Worm (Caenorhabditis elegans) whole organism, L2 larva: ENCODE measurements around the gene R04B5.11.

Experiments used
- C34F6.9 ChIP-seq: fragments of 150-350 bp; optimal IDR thresholded peaks from 2 replicates; lab custom pipeline; 2014; ENCODE audit warnings: missing biosample characterization, missing genetic modification characterization
- F13H6.1 ChIP-seq: sonication (generic microtip); optimal IDR thresholded peaks from 2 replicates; lab custom pipeline; 2016; ENCODE audit warnings: missing genetic modification characterization, missing compliant biosample characterization
- Y55F3AM.14 ChIP-seq: fragments of 200-800 bp; sonication (Bioruptor generic); optimal IDR thresholded peaks from 2 replicates; lab custom pipeline; 2018; ENCODE audit warnings: mild to moderate bottlenecking, missing genetic modification characterization, missing compliant biosample characterization
- ZK546.5 ChIP-seq: sonication (generic microtip); optimal IDR thresholded peaks from 2 replicates; lab custom pipeline; 2017; ENCODE audit warnings: missing biosample characterization, missing genetic modification characterization
- alr-1 ChIP-seq: fragments of 150-350 bp; optimal IDR thresholded peaks from 2 replicates; lab custom pipeline; 2014; ENCODE audit warnings: missing biosample characterization, missing genetic modification characterization
- ama-1 ChIP-seq: fragments of 150-350 bp; optimal IDR thresholded peaks from 2 replicates; lab custom pipeline; 2018; ENCODE audit warnings: inconsistent platforms
- blmp-1 ChIP-seq: sonication (generic microtip); optimal IDR thresholded peaks from 2 replicates; lab custom pipeline; 2017; ENCODE audit warnings: missing genetic modification characterization, mild to moderate bottlenecking, missing compliant biosample characterization, antibody characterized with exemption, moderate library complexity; ENCODE audit not compliant: insufficient read depth
- ceh-16 ChIP-seq: fragments of 150-350 bp; optimal IDR thresholded peaks from 2 replicates; lab custom pipeline; 2014; ENCODE audit warnings: missing biosample characterization, missing genetic modification characterization
- ceh-82 ChIP-seq: fragments of 150-350 bp; optimal IDR thresholded peaks from 2 replicates; lab custom pipeline; 2014; ENCODE audit warnings: missing biosample characterization, missing genetic modification characterization
- crh-2 ChIP-seq: sonication (generic microtip); optimal IDR thresholded peaks from 2 replicates; lab custom pipeline; 2017; ENCODE audit warnings: missing biosample characterization, missing genetic modification characterization
- dmd-4 ChIP-seq: sonication (generic microtip); optimal IDR thresholded peaks from 2 replicates; lab custom pipeline; 2017; ENCODE audit warnings: missing biosample characterization, missing genetic modification characterization
- egl-27 ChIP-seq: sonication (generic microtip); optimal IDR thresholded peaks from 3 replicates; lab custom pipeline; 2017; ENCODE audit warnings: missing biosample characterization, missing genetic modification reagents, missing genetic modification characterization
- elt-3 ChIP-seq: sonication (generic microtip); optimal IDR thresholded peaks from 2 replicates; lab custom pipeline; 2017; ENCODE audit warnings: missing biosample characterization, missing genetic modification characterization
- fos-1 ChIP-seq: fragments of 150-350 bp; optimal IDR thresholded peaks from 2 replicates; lab custom pipeline; 2014; ENCODE audit warnings: missing biosample characterization, missing genetic modification characterization
- gmeb-1 ChIP-seq: fragments of 150-350 bp; optimal IDR thresholded peaks from 2 replicates; lab custom pipeline; 2014; ENCODE audit warnings: missing biosample characterization, missing genetic modification characterization
- lin-11 ChIP-seq: fragments of 150-350 bp; sonication (generic microtip); optimal IDR thresholded peaks from 2 replicates; lab custom pipeline; 2014; ENCODE audit warnings: missing biosample characterization, missing genetic modification characterization, inconsistent platforms, mixed read lengths
- lin-13 ChIP-seq: fragments of 150-350 bp; optimal IDR thresholded peaks from 2 replicates; lab custom pipeline; 2014; ENCODE audit warnings: missing biosample characterization, missing genetic modification reagents, missing genetic modification characterization
- lin-39 ChIP-seq: fragments of 150-350 bp; optimal IDR thresholded peaks from 2 replicates; lab custom pipeline; 2014; ENCODE audit warnings: missing biosample characterization, missing genetic modification reagents, missing genetic modification characterization
- lsy-2 ChIP-seq, 2 experiments: fragments of 150-350 bp in 1 of 2; sonication (generic microtip) in 1 of 2; optimal IDR thresholded peaks; 2 replicates each; lab custom pipeline; 2014 to 2017; ENCODE audit warnings: missing biosample characterization in 2 of 2, missing genetic modification characterization in 2 of 2
- mab-5 ChIP-seq: fragments of 150-350 bp; optimal IDR thresholded peaks from 2 replicates; lab custom pipeline; 2014; ENCODE audit warnings: missing biosample characterization, missing genetic modification characterization
- mbf-1 ChIP-seq: sonication (generic microtip); optimal IDR thresholded peaks from 2 replicates; lab custom pipeline; 2017; ENCODE audit warnings: missing biosample characterization, missing genetic modification characterization
- mdl-1 ChIP-seq, 2 experiments: fragments of 150-350 bp in 1 of 2; sonication (generic microtip) in 1 of 2; optimal IDR thresholded peaks; 2 replicates each; lab custom pipeline; 2017; ENCODE audit warnings: missing biosample characterization in 2 of 2, missing genetic modification characterization in 2 of 2
- nhr-10 ChIP-seq: sonication (generic microtip); optimal IDR thresholded peaks from 2 replicates; lab custom pipeline; 2017; ENCODE audit warnings: missing biosample characterization, missing genetic modification characterization
- nhr-11 ChIP-seq: fragments of 150-350 bp; optimal IDR thresholded peaks from 2 replicates; lab custom pipeline; 2014; ENCODE audit warnings: missing biosample characterization, missing genetic modification characterization
- nhr-12 ChIP-seq: fragments of 150-350 bp; optimal IDR thresholded peaks from 2 replicates; lab custom pipeline; 2014; ENCODE audit warnings: missing biosample characterization, missing genetic modification characterization
- nhr-129 ChIP-seq: fragments of 150-350 bp; optimal IDR thresholded peaks from 2 replicates; lab custom pipeline; 2014; ENCODE audit warnings: missing biosample characterization, missing genetic modification characterization
- nhr-21 ChIP-seq: fragments of 150-350 bp; optimal IDR thresholded peaks from 2 replicates; lab custom pipeline; 2014; ENCODE audit warnings: missing biosample characterization, missing genetic modification characterization
- nhr-23 ChIP-seq: fragments of 150-350 bp; optimal IDR thresholded peaks from 2 replicates; lab custom pipeline; 2014; ENCODE audit warnings: missing biosample characterization, missing genetic modification reagents, missing genetic modification characterization
- nhr-237 ChIP-seq: fragments of 150-350 bp; optimal IDR thresholded peaks from 2 replicates; lab custom pipeline; 2014; ENCODE audit warnings: missing biosample characterization, missing genetic modification characterization
- nhr-25 ChIP-seq: fragments of 150-350 bp; sonication (generic microtip); optimal IDR thresholded peaks from 3 replicates; lab custom pipeline; 2014; ENCODE audit warnings: missing biosample characterization, missing genetic modification characterization
- nhr-6 ChIP-seq: fragments of 150-350 bp; optimal IDR thresholded peaks from 2 replicates; lab custom pipeline; 2014; ENCODE audit warnings: missing biosample characterization, missing genetic modification characterization
- nhr-77 ChIP-seq: fragments of 150-350 bp; optimal IDR thresholded peaks from 2 replicates; lab custom pipeline; 2014; ENCODE audit warnings: missing biosample characterization, missing genetic modification characterization
- peb-1 ChIP-seq: fragments of 150-350 bp; optimal IDR thresholded peaks from 2 replicates; lab custom pipeline; 2014; ENCODE audit warnings: missing biosample characterization, missing genetic modification characterization
- sem-4 ChIP-seq: fragments of 150-350 bp; optimal IDR thresholded peaks from 2 replicates; lab custom pipeline; 2014; ENCODE audit warnings: missing biosample characterization, missing genetic modification reagents, missing genetic modification characterization
- skn-1 ChIP-seq: sonication (generic microtip); optimal IDR thresholded peaks from 2 replicates; lab custom pipeline; 2017; ENCODE audit warnings: missing biosample characterization, missing genetic modification characterization
- sma-3 ChIP-seq: sonication (generic microtip); optimal IDR thresholded peaks from 2 replicates; lab custom pipeline; 2016; ENCODE audit warnings: missing genetic modification reagents, missing genetic modification characterization, missing compliant biosample characterization
- sma-9 ChIP-seq, 2 experiments: fragments of 150-350 bp in 1 of 2; sonication (generic microtip) in 1 of 2; optimal IDR thresholded peaks; 2 replicates each; lab custom pipeline; 2014 to 2016; ENCODE audit warnings: missing genetic modification characterization in 2 of 2, mild to moderate bottlenecking in 1 of 2, missing biosample characterization in 1 of 2, missing compliant biosample characterization in 1 of 2, missing genetic modification reagents in 1 of 2, moderate library complexity in 1 of 2
- snpc-4 ChIP-seq: fragments of 150-350 bp; optimal IDR thresholded peaks from 2 replicates; lab custom pipeline; 2014; ENCODE audit warnings: missing biosample characterization, missing genetic modification characterization
- unc-39 ChIP-seq: fragments of 150-350 bp; optimal IDR thresholded peaks from 2 replicates; lab custom pipeline; 2014; ENCODE audit warnings: missing biosample characterization, missing genetic modification characterization
- unc-55 ChIP-seq: fragments of 150-350 bp; sonication (generic microtip); optimal IDR thresholded peaks from 3 replicates; lab custom pipeline; 2014; ENCODE audit warnings: missing biosample characterization, missing genetic modification reagents, missing genetic modification characterization
- zag-1 ChIP-seq: fragments of 150-350 bp; optimal IDR thresholded peaks from 2 replicates; lab custom pipeline; 2014; ENCODE audit warnings: missing biosample characterization, missing genetic modification characterization
- ztf-11 ChIP-seq: sonication (generic microtip); optimal IDR thresholded peaks from 2 replicates; lab custom pipeline; 2017; ENCODE audit warnings: missing biosample characterization, missing genetic modification characterization
- ztf-4 ChIP-seq: fragments of 150-350 bp; optimal IDR thresholded peaks from 2 replicates; lab custom pipeline; 2014; ENCODE audit warnings: missing biosample characterization, missing genetic modification characterization

The R04B5.11 gene

ce11 chrV:10044735-10045134, 46.3 kb downstream of the R04B5.11 start:
- TF ChIP-seq mab-5 (tag; lab: Kevin White, UChicago) (no peak), nhr-237 (tag; lab: Kevin White, UChicago) (no peak), F13H6.1 (tag; lab: Kevin White, UChicago) (peak; percentile 30), nhr-129 (tag; lab: Kevin White, UChicago) (no peak), peb-1 (tag; lab: Kevin White, UChicago) (no peak), zag-1 (tag; lab: Kevin White, UChicago) (no peak)

- TF ChIP-seq elt-3 (no peak), nhr-11 (tag; lab: Kevin White, UChicago) (no peak), F13H6.1 (tag; lab: Kevin White, UChicago) (peak; percentile 81), egl-27 (peak; percentile 63), crh-2 (tag; lab: Kevin White, UChicago) (peak; percentile 70), unc-55 (GFP tag; lab: Kevin White, UChicago) (peak; percentile 74), snpc-4 (tag; lab: Kevin White, UChicago) (no peak), unc-39 (tag; lab: Kevin White, UChicago) (no peak), lin-13 (GFP tag; lab: Kevin White, UChicago) (peak; percentile 31), sma-9 (GFP tag; optimal IDR thresholded peaks at IDR 0.05; lab: Kevin White, UChicago) (peak; percentile 93), sma-9 (tag; optimal IDR thresholded peaks at IDR 0.05; lab: Kevin White, UChicago) (no peak), fos-1 (tag; lab: Kevin White, UChicago) (peak; percentile 56), gmeb-1 (tag; lab: Kevin White, UChicago) (peak; percentile 58), Y55F3AM.14 (peak; percentile 20), sma-3 (peak; percentile 86), nhr-12 (tag; lab: Kevin White, UChicago) (no peak), sem-4 (peak; percentile 82), nhr-6 (tag; lab: Kevin White, UChicago) (peak; percentile 83), mdl-1 (tag; optimal IDR thresholded peaks at IDR 0.05; lab: Kevin White, UChicago) (peak; percentile 48 to 50), lsy-2 (tag; optimal IDR thresholded peaks at IDR 0.05; lab: Kevin White, UChicago) (peak in 1 of 2 experiments; percentile 83), blmp-1 (tag; lab: Kevin White, UChicago) (peak; percentile 87), nhr-21 (tag; lab: Kevin White, UChicago) (peak; percentile 72), nhr-25 (peak; percentile 87), nhr-129 (tag; lab: Kevin White, UChicago) (peak; percentile 78), C34F6.9 (tag; lab: Kevin White, UChicago) (peak; percentile 48)
- TF ChIP-seq, all 48 proteins: peak for 19
Observed at ce11 chrV:10043234-10043796, 47.7 kb downstream of the R04B5.11 start, which contains the start of gene T06E8.8. T06E8.8 (plus strand) TSS chrV:10043746.

ce11 chrV:10042254-10042653, 48.8 kb downstream of the R04B5.11 start:
- TF ChIP-seq Y55F3AM.14 (no peak), lin-13 (GFP tag; lab: Kevin White, UChicago) (peak; percentile 40), sem-4 (peak; percentile 4), nhr-237 (tag; lab: Kevin White, UChicago) (no peak), nhr-10 (tag; lab: Kevin White, UChicago) (peak; percentile 8), dmd-4 (no peak), snpc-4 (tag; lab: Kevin White, UChicago) (no peak), nhr-21 (tag; lab: Kevin White, UChicago) (peak; percentile 39), ztf-11 (no peak), alr-1 (tag; lab: Kevin White, UChicago) (no peak), mab-5 (tag; lab: Kevin White, UChicago) (peak; percentile 36), peb-1 (tag; lab: Kevin White, UChicago) (no peak), nhr-11 (tag; lab: Kevin White, UChicago) (no peak), ama-1 (lab: Kevin White, UChicago) (no peak), mbf-1 (tag; lab: Kevin White, UChicago) (no peak), fos-1 (tag; lab: Kevin White, UChicago) (peak; percentile 46), elt-3 (no peak), ceh-82 (tag; lab: Kevin White, UChicago) (no peak), nhr-77 (tag; lab: Kevin White, UChicago) (no peak), nhr-23 (tag; lab: Kevin White, UChicago) (no peak), mdl-1 (tag; optimal IDR thresholded peaks at IDR 0.05; lab: Kevin White, UChicago) (peak in 1 of 2 experiments; percentile 71), nhr-129 (tag; lab: Kevin White, UChicago) (peak; percentile 80), crh-2 (tag; lab: Kevin White, UChicago) (peak; percentile 81), unc-39 (tag; lab: Kevin White, UChicago) (no peak), nhr-25 (peak; percentile 3), lsy-2 (tag; optimal IDR thresholded peaks at IDR 0.05; lab: Kevin White, UChicago) (peak; percentile 89 to 98), lin-39 (tag; lab: Kevin White, UChicago) (no peak), egl-27 (peak; percentile 71), nhr-6 (tag; lab: Kevin White, UChicago) (peak; percentile 23), F13H6.1 (tag; lab: Kevin White, UChicago) (peak; percentile 80), ZK546.5 (tag; lab: Kevin White, UChicago) (no peak), gmeb-1 (tag; lab: Kevin White, UChicago) (peak; percentile 42), lin-11 (peak; percentile 27), ztf-4 (tag; lab: Kevin White, UChicago) (no peak), zag-1 (tag; lab: Kevin White, UChicago) (peak; percentile 28), sma-9 (GFP tag; optimal IDR thresholded peaks at IDR 0.05; lab: Kevin White, UChicago) (peak; percentile 95), sma-9 (tag; optimal IDR thresholded peaks at IDR 0.05; lab: Kevin White, UChicago) (no peak), ceh-16 (tag; lab: Kevin White, UChicago) (no peak), sma-3 (peak; percentile 53), unc-55 (GFP tag; lab: Kevin White, UChicago) (peak; percentile 74), skn-1 (tag; lab: Kevin White, UChicago) (no peak), C34F6.9 (tag; lab: Kevin White, UChicago) (peak; percentile 84)
